Worm (Caenorhabditis elegans) whole organism, young adult: ENCODE measurements around the gene nhr-218.

Experiments used
- Y56A3A.18 ChIP-seq: fragments of 200-800 bp; sonication (Bioruptor generic); IDR thresholded peaks from 2 replicates; pipeline ENCODE4 v1.3.6; 2022; ENCODE audit warnings: missing genetic modification reagents, missing genetic modification characterization, missing compliant biosample characterization
- Y79H2A.3 ChIP-seq: fragments of 200-800 bp; sonication (Bioruptor generic); conservative IDR thresholded peaks from 2 replicates; pipeline ENCODE4 v1.3.6; 2022; ENCODE audit warnings: missing genetic modification reagents, missing genetic modification characterization, missing compliant biosample characterization
- ama-1 ChIP-seq, 3 experiments: fragments of 150-350 bp in 1 of 3; sonication (generic microtip) in 2 of 3; optimal IDR thresholded peaks; 2 replicates each; lab custom pipeline; 2014 to 2018; ENCODE audit warnings: missing biosample characterization in 2 of 3, missing genetic modification characterization in 2 of 3, missing genetic modification reagents in 2 of 3
- athp-1 ChIP-seq: sonication (generic microtip); optimal IDR thresholded peaks from 2 replicates; lab custom pipeline; 2017; ENCODE audit warnings: mild to moderate bottlenecking, missing genetic modification characterization, missing compliant biosample characterization
- ceh-27 ChIP-seq: fragments of 200-800 bp; sonication (Bioruptor generic); optimal IDR thresholded peaks from 2 replicates; lab custom pipeline; 2018; ENCODE audit warnings: mild to moderate bottlenecking, missing genetic modification characterization, moderate library complexity, missing compliant biosample characterization
- ceh-79 ChIP-seq: sonication (generic microtip); optimal IDR thresholded peaks from 2 replicates; lab custom pipeline; 2017; ENCODE audit warnings: mild to moderate bottlenecking, missing genetic modification characterization, missing compliant biosample characterization
- lin-54 ChIP-seq: fragments of 200-800 bp; sonication (Bioruptor generic); optimal IDR thresholded peaks from 2 replicates; lab custom pipeline; 2018; ENCODE audit warnings: mild to moderate bottlenecking, missing genetic modification characterization, missing compliant biosample characterization
- nhr-90 ChIP-seq: sonication (generic microtip); optimal IDR thresholded peaks from 2 replicates; lab custom pipeline; 2016; ENCODE audit warnings: missing genotype, mild to moderate bottlenecking, missing genetic modification characterization, missing compliant biosample characterization
- rpc-1 ChIP-seq, 2 experiments: fragments of 150-350 bp in 1 of 2; sonication (generic microtip) in 1 of 2; optimal IDR thresholded peaks; 2 replicates each; lab custom pipeline; 2014 to 2018; ENCODE audit warnings: missing biosample characterization in 1 of 2, missing genetic modification characterization in 1 of 2, missing genetic modification reagents in 1 of 2, missing genotype in 1 of 2
- zim-3 ChIP-seq: sonication (generic microtip); optimal IDR thresholded peaks from 2 replicates; lab custom pipeline; 2017; ENCODE audit warnings: mild to moderate bottlenecking, missing genetic modification characterization, moderate library complexity, missing compliant biosample characterization
- ztf-18 ChIP-seq: sonication (generic microtip); optimal IDR thresholded peaks from 2 replicates; lab custom pipeline; 2016; ENCODE audit warnings: missing genotype, mild to moderate bottlenecking, missing genetic modification characterization, missing compliant biosample characterization
- ztf-22 ChIP-seq: fragments of 200-800 bp; sonication (Bioruptor generic); optimal IDR thresholded peaks from 2 replicates; lab custom pipeline; 2018; ENCODE audit warnings: mild to moderate bottlenecking, missing genetic modification characterization, moderate library complexity, missing compliant biosample characterization
- ztf-28 ChIP-seq: fragments of 200-800 bp; sonication (Bioruptor generic); IDR thresholded peaks from 2 replicates; pipeline ENCODE4 v1.3.6; 2022; ENCODE audit warnings: missing genetic modification reagents, missing genetic modification characterization, missing compliant biosample characterization

- no peak for TF ChIP-seq ama-1 (optimal IDR thresholded peaks at IDR 0.05; lab: Kevin White, UChicago)
- TF ChIP-seq ama-1 (GFP tag; optimal IDR thresholded peaks at IDR 0.05; lab: Kevin White, UChicago), result no peak
- TF ChIP-seq ztf-28 (GFP tag; lab: Robert Waterston, UW), result no peak
- no peak for TF ChIP-seq ztf-18 (tag; lab: Kevin White, UChicago)
- no peak for TF ChIP-seq zim-3 (tag; lab: Kevin White, UChicago)
- TF ChIP-seq lin-54 (GFP tag; lab: Kevin White, UChicago), result no peak
- no peak for TF ChIP-seq athp-1 (tag; lab: Kevin White, UChicago)
- no peak for TF ChIP-seq nhr-90
- no peak for TF ChIP-seq ceh-27 (GFP tag; lab: Kevin White, UChicago)
- TF ChIP-seq Y56A3A.18 (GFP tag; lab: Robert Waterston, UW), result no peak
- no peak for TF ChIP-seq ztf-22 (GFP tag; lab: Kevin White, UChicago)
- TF ChIP-seq ceh-79 (tag; lab: Kevin White, UChicago), result no peak
- TF ChIP-seq rpc-1 (optimal IDR thresholded peaks at IDR 0.05; lab: Kevin White, UChicago), result no peak
- TF ChIP-seq rpc-1 (tag; optimal IDR thresholded peaks at IDR 0.05; lab: Kevin White, UChicago), result no peak
- TF ChIP-seq Y79H2A.3 (GFP tag; lab: Robert Waterston, UW), result no peak
Measured at ce11 chrV:16214505-16214904, 43.7 kb upstream of the nhr-218 start, which contains the start of gene F11A5.9.
